Worm (Caenorhabditis elegans): ENCODE data around the gene fbxa-1.

DNA sequence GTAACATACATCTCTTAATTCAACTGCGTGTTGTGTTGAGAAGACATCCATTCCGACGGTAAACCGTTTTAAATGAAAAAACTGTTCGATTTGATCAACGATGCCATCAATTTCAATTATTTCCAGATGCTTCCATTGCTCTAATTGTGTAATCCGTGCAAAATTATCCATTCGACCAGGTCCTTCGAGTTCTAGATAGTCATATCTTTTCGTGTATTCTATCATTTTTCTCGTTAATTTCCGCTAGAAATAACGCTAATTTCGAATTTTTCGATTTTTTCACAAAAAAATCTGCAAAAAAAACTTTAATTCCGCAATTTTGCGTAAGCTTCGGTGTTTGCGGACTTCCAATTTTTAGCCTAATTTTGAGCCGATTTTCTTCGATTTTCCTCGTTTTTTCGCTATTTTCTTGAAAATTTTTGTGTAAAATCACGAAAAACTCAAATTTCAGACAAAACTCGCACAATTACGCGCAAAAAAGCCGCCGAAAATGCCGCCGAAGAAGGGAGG, 6.1 kb upstream of the fbxa-1 start, which contains the start of the genes fbxa-66 and iffb-1:
- TF ChIP-seq zag-1 (tag; optimal IDR thresholded peaks at IDR 0.05) (no peak), ceh-82 (tag; optimal IDR thresholded peaks at IDR 0.05) (no peak), skn-1 (tag; optimal IDR thresholded peaks at IDR 0.05) (no peak), unc-39 (tag; optimal IDR thresholded peaks at IDR 0.05) (no peak), ama-1 (optimal IDR thresholded peaks at IDR 0.05) (no peak), aly-2 (tag; optimal IDR thresholded peaks at IDR 0.05) (no peak), nhr-237 (tag; optimal IDR thresholded peaks at IDR 0.05) (no peak), unc-62 (GFP tag; optimal IDR thresholded peaks at IDR 0.05) (no peak), ZK546.5 (tag; optimal IDR thresholded peaks at IDR 0.05) (no peak), nhr-23 (tag; optimal IDR thresholded peaks at IDR 0.05) (no peak), dmd-4 (tag; optimal IDR thresholded peaks at IDR 0.05) (no peak), nhr-129 (tag; optimal IDR thresholded peaks at IDR 0.05) (no peak), peb-1 (tag; optimal IDR thresholded peaks at IDR 0.05) (no peak), lsy-2 (tag; optimal IDR thresholded peaks at IDR 0.05) (peak; percentile 18 to 46)

All from whole organism, L2 larva.